Worm (Caenorhabditis elegans) whole organism, L3 larva: ENCODE measurements around the gene K01B6.3.
A peak's percentile ranks its signal among the peaks of the same experiment; 100 is the strongest.

Experiments used
- R02D3.7 ChIP-seq: fragments of 150-350 bp; optimal IDR thresholded peaks from 2 replicates; lab custom pipeline; 2014; ENCODE audit warnings: missing biosample characterization, missing genetic modification characterization
- ceh-28 ChIP-seq: fragments of 150-350 bp; optimal IDR thresholded peaks from 2 replicates; lab custom pipeline; 2014; ENCODE audit warnings: missing biosample characterization, missing genetic modification reagents, missing genetic modification characterization
- ceh-82 ChIP-seq: fragments of 150-350 bp; optimal IDR thresholded peaks from 2 replicates; lab custom pipeline; 2014; ENCODE audit warnings: missing biosample characterization, missing genetic modification characterization
- egl-5 ChIP-seq: fragments of 150-350 bp; optimal IDR thresholded peaks from 2 replicates; lab custom pipeline; 2017; ENCODE audit warnings: missing biosample characterization, missing genetic modification reagents, missing genetic modification characterization, inconsistent platforms
- elt-1 ChIP-seq: fragments of 150-350 bp; optimal IDR thresholded peaks from 2 replicates; lab custom pipeline; 2014; ENCODE audit warnings: missing biosample characterization, missing genetic modification characterization
- eor-1 ChIP-seq, 2 experiments: fragments of 150-350 bp; optimal IDR thresholded peaks; 2 replicates each; lab custom pipeline; 2014 to 2018; ENCODE audit warnings: missing biosample characterization in 2 of 2, missing genetic modification characterization in 2 of 2
- fkh-2 ChIP-seq: fragments of 150-350 bp; optimal IDR thresholded peaks from 2 replicates; lab custom pipeline; 2014; ENCODE audit warnings: missing biosample characterization, missing genetic modification reagents, missing genetic modification characterization
- fos-1 ChIP-seq: fragments of 150-350 bp; optimal IDR thresholded peaks from 2 replicates; lab custom pipeline; 2014; ENCODE audit warnings: missing biosample characterization, missing genetic modification characterization
- jun-1 ChIP-seq: fragments of 150-350 bp; optimal IDR thresholded peaks from 2 replicates; lab custom pipeline; 2014; ENCODE audit warnings: missing biosample characterization, missing genetic modification reagents, missing genetic modification characterization
- lin-39 ChIP-seq: fragments of 150-350 bp; optimal IDR thresholded peaks from 2 replicates; lab custom pipeline; 2018; ENCODE audit warnings: missing biosample characterization, missing genetic modification reagents, missing genetic modification characterization
- lsy-12 ChIP-seq: sonication (generic microtip); optimal IDR thresholded peaks from 2 replicates; lab custom pipeline; 2016; ENCODE audit warnings: mild to moderate bottlenecking, missing genetic modification characterization, missing compliant biosample characterization
- mml-1 ChIP-seq: fragments of 150-350 bp; sonication (generic microtip); optimal IDR thresholded peaks from 3 replicates; lab custom pipeline; 2014; ENCODE audit warnings: missing biosample characterization, missing genetic modification characterization
- nfya-1 ChIP-seq: sonication (generic microtip); optimal IDR thresholded peaks from 2 replicates; lab custom pipeline; 2017; ENCODE audit warnings: missing genetic modification characterization, mild to moderate bottlenecking, missing compliant biosample characterization, antibody characterized with exemption, moderate library complexity; ENCODE audit not compliant: insufficient read depth
- nhr-11 ChIP-seq: fragments of 150-350 bp; optimal IDR thresholded peaks from 2 replicates; lab custom pipeline; 2014; ENCODE audit warnings: missing biosample characterization, missing genetic modification characterization
- nhr-12 ChIP-seq: fragments of 150-350 bp; optimal IDR thresholded peaks from 2 replicates; lab custom pipeline; 2014; ENCODE audit warnings: missing biosample characterization, missing genetic modification characterization
- nhr-23 ChIP-seq: fragments of 150-350 bp; optimal IDR thresholded peaks from 2 replicates; lab custom pipeline; 2014; ENCODE audit warnings: missing biosample characterization, missing genetic modification reagents, missing genetic modification characterization
- nhr-237 ChIP-seq: fragments of 150-350 bp; optimal IDR thresholded peaks from 2 replicates; lab custom pipeline; 2014; ENCODE audit warnings: missing biosample characterization, missing genetic modification characterization
- nhr-25 ChIP-seq: sonication (generic microtip); optimal IDR thresholded peaks from 2 replicates; lab custom pipeline; 2017; ENCODE audit warnings: missing biosample characterization, missing genetic modification characterization
- nhr-28 ChIP-seq: fragments of 150-350 bp; optimal IDR thresholded peaks from 2 replicates; lab custom pipeline; 2014; ENCODE audit warnings: missing biosample characterization, missing genetic modification characterization
- nhr-67 ChIP-seq: fragments of 150-350 bp; optimal IDR thresholded peaks from 2 replicates; lab custom pipeline; 2014; ENCODE audit warnings: missing biosample characterization, missing genetic modification characterization
- nhr-76 ChIP-seq: fragments of 150-350 bp; sonication (generic microtip); optimal IDR thresholded peaks from 5 replicates; lab custom pipeline; 2014; ENCODE audit warnings: missing biosample characterization, missing genetic modification characterization
- pha-4 ChIP-seq: fragments of 150-350 bp; optimal IDR thresholded peaks from 2 replicates; lab custom pipeline; 2014; ENCODE audit warnings: missing biosample characterization, missing genetic modification reagents, missing genetic modification characterization
- pqm-1 ChIP-seq: fragments of 150-350 bp; optimal IDR thresholded peaks from 2 replicates; lab custom pipeline; 2017; ENCODE audit warnings: missing biosample characterization, missing genetic modification characterization, inconsistent platforms
- snpc-4 ChIP-seq: fragments of 150-350 bp; optimal IDR thresholded peaks from 2 replicates; lab custom pipeline; 2014; ENCODE audit warnings: missing biosample characterization, missing genetic modification characterization
- tbx-2 ChIP-seq: sonication (generic microtip); optimal IDR thresholded peaks from 2 replicates; lab custom pipeline; 2016; ENCODE audit warnings: mild to moderate bottlenecking, missing genetic modification characterization, missing compliant biosample characterization
- unc-39 ChIP-seq: sonication (generic microtip); optimal IDR thresholded peaks from 4 replicates; lab custom pipeline; 2017; ENCODE audit warnings: missing biosample characterization, missing genetic modification characterization
- unc-62 ChIP-seq: fragments of 150-350 bp; sonication (generic microtip); optimal IDR thresholded peaks from 4 replicates; lab custom pipeline; 2014; ENCODE audit warnings: missing biosample characterization, missing genetic modification reagents, missing genetic modification characterization
- zag-1 ChIP-seq: fragments of 150-350 bp; optimal IDR thresholded peaks from 2 replicates; lab custom pipeline; 2014; ENCODE audit warnings: missing biosample characterization, missing genetic modification characterization
- ztf-11 ChIP-seq: fragments of 150-350 bp; optimal IDR thresholded peaks from 2 replicates; lab custom pipeline; 2014; ENCODE audit warnings: missing biosample characterization, missing genetic modification characterization

Gene K01B6.3

DNA sequence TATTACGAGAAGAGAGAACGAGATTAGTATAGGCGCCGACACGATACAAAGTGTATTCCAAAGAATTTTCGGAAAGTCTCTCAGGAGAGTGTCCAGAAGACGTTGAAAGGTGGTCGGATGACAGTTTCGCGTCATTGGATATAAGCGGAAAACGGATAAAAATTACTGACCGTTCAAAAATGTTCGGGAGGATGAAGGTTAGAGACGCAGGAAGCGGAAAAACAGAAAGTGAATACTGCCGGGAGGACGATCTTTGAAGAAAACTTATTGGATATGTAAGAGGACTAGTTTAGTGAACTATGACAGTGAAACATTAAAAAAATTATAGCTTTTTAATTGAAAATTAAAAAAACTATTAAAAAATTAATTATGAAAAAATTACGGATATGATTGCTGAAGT, 35.1 kb downstream of the K01B6.3 start:
- TF ChIP-seq nhr-25 (tag; lab: Kevin White, UChicago) (no peak), nhr-23 (tag; lab: Kevin White, UChicago) (peak; percentile 26)
- TF ChIP-seq, all 47 proteins: peak for 1

- no peak for TF ChIP-seq pqm-1 (tag; lab: Kevin White, UChicago)
- no peak for TF ChIP-seq unc-62
- no peak for TF ChIP-seq elt-1 (tag; lab: Kevin White, UChicago)
- no peak for TF ChIP-seq nhr-12 (tag; lab: Kevin White, UChicago)
- TF ChIP-seq R02D3.7 (tag; lab: Kevin White, UChicago): no peak
- no peak for TF ChIP-seq nfya-1 (tag; lab: Kevin White, UChicago)
- TF ChIP-seq mml-1 (tag; lab: Kevin White, UChicago): no peak
- TF ChIP-seq snpc-4: no peak
- no peak for TF ChIP-seq tbx-2 (tag; lab: Kevin White, UChicago)
- TF ChIP-seq, all 47 proteins: peak for 0
These were observed 36.8 kb downstream of the K01B6.3 start for ce11 chrIII:9336807-9337206.

DNA sequence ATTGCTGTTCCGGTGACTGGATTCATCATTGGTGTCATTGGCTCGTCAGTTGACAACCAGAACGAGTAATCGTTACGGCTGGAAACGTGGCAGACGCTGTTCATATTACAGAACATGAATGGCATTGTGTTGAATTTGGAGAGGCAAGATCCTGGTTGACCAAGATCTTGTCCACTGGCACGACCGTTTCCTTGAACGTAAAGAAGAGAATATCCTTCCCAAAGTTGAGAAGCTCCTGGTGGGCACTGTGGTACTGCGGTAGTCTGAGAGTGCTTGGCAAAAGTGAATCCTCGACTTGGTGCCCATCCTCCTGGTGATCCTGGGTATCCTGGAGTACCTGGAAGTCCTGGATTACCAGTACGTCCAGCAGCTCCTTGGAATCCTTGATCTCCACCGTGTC, 37.9 kb downstream of the K01B6.3 start:
- TF ChIP-seq pqm-1 (tag; lab: Kevin White, UChicago): no peak
- no peak for TF ChIP-seq pha-4 (tag; lab: Kevin White, UChicago)
- TF ChIP-seq fos-1: no peak

DNA sequence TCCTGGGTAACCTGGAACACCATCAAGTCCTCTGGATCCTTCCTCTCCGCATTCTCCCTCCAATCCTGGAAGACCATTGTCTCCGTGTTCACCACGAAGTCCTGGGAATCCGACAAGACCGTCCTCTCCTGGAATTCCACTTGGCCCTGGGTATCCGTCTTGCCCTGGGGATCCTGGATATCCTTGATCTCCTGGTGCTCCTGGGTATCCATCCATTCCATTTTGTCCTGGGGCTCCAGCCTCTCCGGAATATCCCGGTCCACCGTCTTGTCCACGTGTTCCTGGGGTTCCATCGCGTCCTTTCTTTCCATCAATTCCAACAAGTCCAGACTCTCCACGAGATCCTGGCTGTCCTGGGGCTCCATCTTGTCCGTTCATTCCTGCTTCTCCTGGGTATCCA, 40.0 kb downstream of the K01B6.3 start:
- no peak for TF ChIP-seq lsy-12
- TF ChIP-seq ztf-11 (tag; lab: Kevin White, UChicago): no peak
- no peak for TF ChIP-seq lin-39 (tag; lab: Kevin White, UChicago)
- no peak for TF ChIP-seq ceh-82 (tag; lab: Kevin White, UChicago)
- TF ChIP-seq egl-5 (tag; lab: Kevin White, UChicago): no peak
- TF ChIP-seq tbx-2 (tag; lab: Kevin White, UChicago): no peak
- no peak for TF ChIP-seq snpc-4
- TF ChIP-seq mml-1 (tag; lab: Kevin White, UChicago): no peak

ce11 chrIII:9344347-9344746, 44.3 kb downstream of the K01B6.3 start, which contains the start of gene emb-9:
emb-9 (minus strand) TSS chrIII:9344447.
- TF ChIP-seq unc-39: no peak
- no peak for TF ChIP-seq jun-1 (tag; lab: Kevin White, UChicago)
- TF ChIP-seq fkh-2: no peak
- TF ChIP-seq nhr-25 (tag; lab: Kevin White, UChicago): no peak
- TF ChIP-seq ceh-82 (tag; lab: Kevin White, UChicago): no peak
- TF ChIP-seq ceh-28 (tag; lab: Kevin White, UChicago): no peak
- TF ChIP-seq zag-1 (tag; lab: Kevin White, UChicago): no peak
- no peak for TF ChIP-seq ztf-11 (tag; lab: Kevin White, UChicago)
- no peak for TF ChIP-seq eor-1 (tag; optimal IDR thresholded peaks at IDR 0.05; lab: Kevin White, UChicago)
- TF ChIP-seq nhr-28 (tag; lab: Kevin White, UChicago): no peak
- TF ChIP-seq nhr-67 (tag; lab: Kevin White, UChicago): no peak
- no peak for TF ChIP-seq nhr-11 (tag; lab: Kevin White, UChicago)

DNA sequence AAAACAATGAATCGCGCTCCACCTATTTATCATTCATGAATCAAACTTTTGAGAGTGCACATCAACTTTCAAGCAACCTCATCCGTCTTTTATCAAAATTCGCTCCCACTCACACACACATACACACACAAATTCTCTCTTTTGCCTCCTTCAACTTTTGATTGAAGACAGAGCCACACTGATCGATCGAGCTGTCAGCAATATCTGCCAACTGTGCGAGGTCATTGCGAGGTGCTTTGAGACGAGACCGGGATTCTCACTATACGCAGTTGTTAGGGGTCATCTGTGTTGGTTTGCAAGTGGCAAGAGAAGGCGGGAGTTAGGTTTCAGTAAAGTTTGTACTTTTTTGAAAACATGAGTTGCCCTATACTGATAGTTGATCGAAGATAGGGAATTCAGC, 46.1 kb downstream of the K01B6.3 start:
- TF ChIP-seq elt-1 (tag; lab: Kevin White, UChicago) (no peak), lin-39 (tag; lab: Kevin White, UChicago) (peak; percentile 75)

ce11 chrIII:9346722-9347121, 46.7 kb downstream of the K01B6.3 start:
- no peak for TF ChIP-seq mml-1 (tag; lab: Kevin White, UChicago)
- TF ChIP-seq ceh-82 (tag; lab: Kevin White, UChicago): no peak
- TF ChIP-seq nfya-1 (tag; lab: Kevin White, UChicago): peak; percentile 32
- no peak for TF ChIP-seq nhr-76 (tag; lab: Kevin White, UChicago)
- TF ChIP-seq R02D3.7 (tag; lab: Kevin White, UChicago): no peak
- TF ChIP-seq nhr-237: no peak
